Fruit fly (Drosophila melanogaster) whole organism, embryonic: ENCODE measurements around the gene Paris.

Experiments used
- B-H1 ChIP-seq: fragments of 200-800 bp; sonication (Bioruptor generic); IDR thresholded peaks from 3 replicates; pipeline ENCODE4 v1.3.6; 2022; ENCODE audit warnings: missing biosample characterization, missing genetic modification characterization
- C15 ChIP-seq: fragments of 200-800 bp; sonication (Bioruptor generic); IDR thresholded peaks from 3 replicates; pipeline ENCODE4 v1.3.6; 2022; ENCODE audit warnings: missing biosample characterization, missing genetic modification characterization
- CG10654 ChIP-seq: fragments of 200-800 bp; sonication (Bioruptor generic); optimal IDR thresholded peaks from 2 replicates; lab custom pipeline; 2016; ENCODE audit warnings: missing biosample characterization, missing genetic modification characterization
- CG12071 ChIP-seq: fragments of 200-800 bp; sonication (Bioruptor generic); optimal IDR thresholded peaks from 3 replicates; lab custom pipeline; 2018; ENCODE audit warnings: missing biosample characterization, mild to moderate bottlenecking, missing genetic modification characterization
- CG12744 ChIP-seq: fragments of 200-800 bp; sonication (Bioruptor generic); optimal IDR thresholded peaks from 2 replicates; lab custom pipeline; 2016; ENCODE audit warnings: missing biosample characterization, missing genetic modification characterization
- CG13424 ChIP-seq: fragments of 200-800 bp; sonication (Bioruptor generic); optimal IDR thresholded peaks from 2 replicates; lab custom pipeline; 2019; ENCODE audit warnings: missing biosample characterization, mild to moderate bottlenecking, missing genetic modification characterization, moderate library complexity
- CG14050 ChIP-seq: fragments of 200-800 bp; sonication (Bioruptor generic); IDR thresholded peaks from 3 replicates; pipeline ENCODE4 v1.3.6; 2022; ENCODE audit warnings: missing biosample characterization, missing genetic modification characterization
- CG14441 ChIP-seq: fragments of 200-800 bp; sonication (Bioruptor generic); IDR thresholded peaks from 2 replicates; pipeline ENCODE4 v1.3.6; 2022; ENCODE audit warnings: missing biosample characterization, missing genetic modification characterization
- CG14965 ChIP-seq: fragments of 200-800 bp; sonication (Bioruptor generic); optimal IDR thresholded peaks from 2 replicates; lab custom pipeline; 2016; ENCODE audit warnings: missing biosample characterization, missing genetic modification characterization, borderline replicate concordance
- CG1529 ChIP-seq: fragments of 200-800 bp; sonication (Bioruptor generic); optimal IDR thresholded peaks from 3 replicates; lab custom pipeline; 2018; ENCODE audit warnings: missing biosample characterization, missing genetic modification characterization
- CG16863 ChIP-seq: fragments of 200-800 bp; sonication (Bioruptor generic); optimal IDR thresholded peaks from 3 replicates; lab custom pipeline; 2016; ENCODE audit warnings: missing biosample characterization, missing genetic modification characterization
- CG17328 ChIP-seq: fragments of 200-800 bp; sonication (Bioruptor generic); IDR thresholded peaks from 2 replicates; pipeline ENCODE4 v1.3.6; 2022; ENCODE audit warnings: missing biosample characterization, missing genetic modification characterization
- CG17385 ChIP-seq: fragments of 200-800 bp; sonication (Bioruptor generic); optimal IDR thresholded peaks from 3 replicates; lab custom pipeline; 2018; ENCODE audit warnings: missing biosample characterization, mild to moderate bottlenecking, missing genetic modification characterization
- CG2120 ChIP-seq: fragments of 200-800 bp; sonication (Bioruptor generic); optimal IDR thresholded peaks from 3 replicates; lab custom pipeline; 2016; ENCODE audit warnings: missing biosample characterization, missing genetic modification characterization
- CG30431 ChIP-seq: fragments of 200-800 bp; sonication (Bioruptor generic); optimal IDR thresholded peaks from 2 replicates; lab custom pipeline; 2017; ENCODE audit warnings: missing biosample characterization, missing genetic modification characterization
- CG32767 ChIP-seq: fragments of 200-800 bp; sonication (Bioruptor generic); IDR thresholded peaks from 2 replicates; pipeline ENCODE4 v1.3.6; 2022; ENCODE audit warnings: missing biosample characterization, missing genetic modification characterization
- CG6254 ChIP-seq: fragments of 200-800 bp; sonication (Bioruptor generic); optimal IDR thresholded peaks from 3 replicates; lab custom pipeline; 2017; ENCODE audit warnings: mild to moderate bottlenecking, missing biosample characterization, missing genetic modification reagents, missing genetic modification characterization
- CG6765 ChIP-seq: fragments of 200-800 bp; sonication (Bioruptor generic); optimal IDR thresholded peaks from 3 replicates; lab custom pipeline; 2017; ENCODE audit warnings: missing biosample characterization, mild to moderate bottlenecking, missing genetic modification characterization
- CG7271 ChIP-seq: fragments of 200-800 bp; sonication (Bioruptor generic); optimal IDR thresholded peaks from 2 replicates; lab custom pipeline; 2018; ENCODE audit warnings: missing biosample characterization, mild to moderate bottlenecking, missing genetic modification characterization, moderate library complexity
- CG8388 ChIP-seq: fragments of 200-800 bp; sonication (Bioruptor generic); optimal IDR thresholded peaks from 2 replicates; lab custom pipeline; 2019; ENCODE audit warnings: missing biosample characterization, mild to moderate bottlenecking, missing genetic modification characterization, moderate library complexity
- CG8765 ChIP-seq: fragments of 200-800 bp; sonication (Bioruptor generic); IDR thresholded peaks from 2 replicates; pipeline ENCODE4 v1.3.6; 2022; ENCODE audit warnings: missing biosample characterization, missing genetic modification characterization
- D ChIP-seq, 2 experiments: fragments of 200-800 bp in 1 of 2; fragments of >200 bp in 1 of 2; sonication (Bioruptor generic) in 1 of 2; optimal IDR thresholded peaks; 2 replicates in 1 of 2; 3 replicates in 1 of 2; lab custom pipeline; 2017; ENCODE audit warnings: mild to moderate bottlenecking in 1 of 2, missing biosample characterization in 1 of 2, missing genetic modification characterization in 1 of 2, missing genetic modification reagents in 1 of 2
- Fer2 ChIP-seq: fragments of 200-800 bp; sonication (Bioruptor generic); optimal IDR thresholded peaks from 2 replicates; lab custom pipeline; 2018; ENCODE audit warnings: missing biosample characterization, mild to moderate bottlenecking, missing genetic modification characterization, moderate library complexity
- HmgZ ChIP-seq: fragments of 200-800 bp; sonication (Bioruptor generic); optimal IDR thresholded peaks from 2 replicates; lab custom pipeline; 2018; ENCODE audit warnings: missing biosample characterization, mild to moderate bottlenecking, missing genetic modification characterization
- Hr3 ChIP-seq: fragments of 200-800 bp; sonication (Bioruptor generic); optimal IDR thresholded peaks from 3 replicates; lab custom pipeline; 2016; ENCODE audit warnings: missing biosample characterization, missing genetic modification characterization
- Hsf ChIP-seq: fragments of 200-800 bp; sonication (Bioruptor generic); optimal IDR thresholded peaks from 3 replicates; lab custom pipeline; 2016; ENCODE audit warnings: missing biosample characterization, missing genetic modification characterization
- Kr ChIP-seq: fragments of 200-800 bp; sonication (Bioruptor generic); optimal IDR thresholded peaks from 2 replicates; lab custom pipeline; 2017; ENCODE audit warnings: missing biosample characterization, mild to moderate bottlenecking, missing genetic modification characterization
- Sry-δ ChIP-seq: fragments of 200-800 bp; sonication (Bioruptor generic); optimal IDR thresholded peaks from 2 replicates; lab custom pipeline; 2016; ENCODE audit warnings: missing biosample characterization, missing genetic modification characterization
- Ssrp ChIP-seq: fragments of 200-800 bp; sonication (Bioruptor generic); optimal IDR thresholded peaks from 2 replicates; lab custom pipeline; 2018; ENCODE audit warnings: missing biosample characterization, mild to moderate bottlenecking, missing genetic modification characterization, moderate library complexity
- TFAM ChIP-seq: fragments of 200-800 bp; sonication (Bioruptor generic); optimal IDR thresholded peaks from 2 replicates; lab custom pipeline; 2017; ENCODE audit warnings: missing biosample characterization, missing genetic modification characterization, inconsistent platforms
- amos ChIP-seq: fragments of 200-800 bp; sonication (Bioruptor generic); IDR thresholded peaks from 2 replicates; pipeline ENCODE4 v1.3.6; 2022; ENCODE audit warnings: missing biosample characterization, missing genetic modification characterization; ENCODE audit not compliant: partially characterized antibody
- bab2 ChIP-seq: fragments of 200-800 bp; sonication (Bioruptor generic); optimal IDR thresholded peaks from 2 replicates; lab custom pipeline; 2016; ENCODE audit warnings: missing biosample characterization, missing genetic modification characterization
- bbx ChIP-seq: fragments of 200-800 bp; sonication (Bioruptor generic); IDR thresholded peaks from 2 replicates; pipeline ENCODE4 v1.3.6; 2022; ENCODE audit warnings: missing biosample characterization, missing genetic modification characterization; ENCODE audit not compliant: partially characterized antibody
- ci ChIP-seq: fragments of 200-800 bp; sonication (Bioruptor generic); IDR thresholded peaks from 3 replicates; pipeline ENCODE4 v1.3.6; 2022; ENCODE audit warnings: missing biosample characterization, missing genetic modification characterization
- crol ChIP-seq: fragments of 200-800 bp; sonication (Bioruptor generic); IDR thresholded peaks from 2 replicates; pipeline ENCODE4 v1.3.6; 2022; ENCODE audit warnings: missing biosample characterization, missing genetic modification characterization
- dpn ChIP-seq, 2 experiments: fragments of 200-800 bp; sonication (Bioruptor generic); optimal IDR thresholded peaks; 3 replicates each; lab custom pipeline; 2016; ENCODE audit warnings: missing biosample characterization in 2 of 2, missing genetic modification characterization in 2 of 2
- esg ChIP-seq: fragments of 200-800 bp; sonication (Bioruptor generic); conservative IDR thresholded peaks from 2 replicates; pipeline ENCODE4 v1.3.6; 2022; ENCODE audit warnings: missing biosample characterization, missing genetic modification characterization
- fu2 ChIP-seq: fragments of 200-800 bp; sonication (Bioruptor generic); optimal IDR thresholded peaks from 2 replicates; lab custom pipeline; 2016; ENCODE audit warnings: missing biosample characterization, missing genetic modification characterization
- gro ChIP-seq: fragments of 200-800 bp; sonication (Bioruptor generic); optimal IDR thresholded peaks from 2 replicates; lab custom pipeline; 2016; ENCODE audit warnings: missing biosample characterization, missing genetic modification characterization
- ken ChIP-seq: fragments of 200-800 bp; sonication (Bioruptor generic); IDR thresholded peaks from 3 replicates; pipeline ENCODE4 v1.3.6; 2022; ENCODE audit warnings: missing biosample characterization, missing genetic modification characterization
- mirr ChIP-seq: fragments of 200-800 bp; sonication (Bioruptor generic); optimal IDR thresholded peaks from 3 replicates; lab custom pipeline; 2018; ENCODE audit warnings: missing biosample characterization, mild to moderate bottlenecking, missing genetic modification characterization
- mld ChIP-seq: fragments of 200-800 bp; sonication (Bioruptor generic); IDR thresholded peaks from 3 replicates; pipeline ENCODE4 v1.3.6; 2022; ENCODE audit warnings: missing biosample characterization, missing genetic modification characterization; ENCODE audit not compliant: partially characterized antibody
- nom ChIP-seq: fragments of 200-800 bp; sonication (Bioruptor generic); optimal IDR thresholded peaks from 2 replicates; lab custom pipeline; 2017; ENCODE audit warnings: missing biosample characterization, missing genetic modification characterization, mild to moderate bottlenecking, moderate library complexity, missing genetic modification reagents
- row ChIP-seq: fragments of 200-800 bp; sonication (Bioruptor generic); IDR thresholded peaks from 3 replicates; pipeline ENCODE4 v1.3.6; 2022; ENCODE audit warnings: missing biosample characterization, missing genetic modification characterization
- sc ChIP-seq, 3 experiments: fragments of >200 bp in 2 of 3; fragments of 200-800 bp in 1 of 3; sonication (Bioruptor generic) in 1 of 3; optimal IDR thresholded peaks; 2 replicates in 2 of 3; 3 replicates in 1 of 3; lab custom pipeline; 2017; ENCODE audit warnings: mild to moderate bottlenecking in 1 of 3, missing biosample characterization in 1 of 3, missing genetic modification characterization in 1 of 3, missing genetic modification reagents in 1 of 3
- shn ChIP-seq: fragments of 200-800 bp; sonication (Bioruptor generic); optimal IDR thresholded peaks from 3 replicates; lab custom pipeline; 2016; ENCODE audit warnings: missing biosample characterization, missing genetic modification characterization
- sna ChIP-seq: fragments of 200-800 bp; sonication (Bioruptor generic); IDR thresholded peaks from 2 replicates; pipeline ENCODE4 v1.3.6; 2022; ENCODE audit warnings: missing biosample characterization, missing genetic modification characterization; ENCODE audit not compliant: partially characterized antibody
- tll ChIP-seq, 2 experiments: fragments of 200-800 bp in 1 of 2; fragments of >200 bp in 1 of 2; sonication (Bioruptor generic) in 1 of 2; optimal IDR thresholded peaks; 2 replicates each; lab custom pipeline; 2017 to 2019; ENCODE audit warnings: missing biosample characterization in 2 of 2, missing genetic modification characterization in 2 of 2, mild to moderate bottlenecking in 1 of 2, moderate library complexity in 1 of 2
- unpg ChIP-seq: fragments of 200-800 bp; sonication (Bioruptor generic); optimal IDR thresholded peaks from 3 replicates; lab custom pipeline; 2018; ENCODE audit warnings: missing biosample characterization, mild to moderate bottlenecking, missing genetic modification characterization, moderate library complexity
- zen ChIP-seq: fragments of 200-800 bp; sonication (Bioruptor generic); optimal IDR thresholded peaks from 3 replicates; lab custom pipeline; 2018; ENCODE audit warnings: missing biosample characterization, mild to moderate bottlenecking, missing genetic modification characterization, moderate library complexity

Gene Paris

DNA sequence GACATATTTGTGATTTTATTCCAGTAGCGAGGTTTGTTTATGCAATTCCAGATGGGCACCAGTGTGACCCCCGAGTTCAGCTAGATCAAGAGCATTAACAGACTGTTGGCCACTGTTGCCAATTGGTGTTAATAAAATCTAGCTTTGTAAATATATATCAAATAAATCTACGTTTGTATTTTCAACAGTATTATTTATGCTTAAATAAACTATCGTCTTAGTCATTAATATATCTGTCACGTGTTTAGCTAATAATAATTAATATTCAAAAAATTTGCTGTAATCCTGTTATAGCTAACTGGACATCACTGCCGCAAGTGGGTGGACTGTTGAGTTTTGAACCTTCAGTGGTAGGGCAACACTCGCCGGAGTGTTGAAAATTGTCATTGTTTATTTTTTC lies 3.9 kb upstream of the Paris start, which contains the start of the genes mRpL27 and CG15435 (continued):
- no peak for TF ChIP-seq Ssrp (tag; lab: Kevin White, UChicago)
- TF ChIP-seq mirr (GFP tag; lab: Kevin White, UChicago), result no peak
- no peak for TF ChIP-seq CG10654 (GFP tag; lab: Kevin White, UChicago)
- no peak for TF ChIP-seq shn (GFP tag; lab: Kevin White, UChicago)
- no peak for TF ChIP-seq D (optimal IDR thresholded peaks at IDR 0.05; lab: Kevin White, UChicago)
- TF ChIP-seq D (GFP tag; optimal IDR thresholded peaks at IDR 0.05; lab: Kevin White, UChicago), result no peak
- TF ChIP-seq unpg (GFP tag; lab: Kevin White, UChicago), result peak; percentile 46
- TF ChIP-seq B-H1 (GFP tag; lab: Robert Waterston, UW), result no peak
- no peak for TF ChIP-seq CG12071 (GFP tag; lab: Kevin White, UChicago)
- no peak for TF ChIP-seq tll (GFP tag; optimal IDR thresholded peaks at IDR 0.05; lab: Kevin White, UChicago)
- no peak for TF ChIP-seq Sry-δ (GFP tag; lab: Kevin White, UChicago)
- no peak for TF ChIP-seq sna (GFP tag; lab: Robert Waterston, UW)
- TF ChIP-seq esg (GFP tag; lab: Robert Waterston, UW), result no peak
- no peak for TF ChIP-seq CG8765 (GFP tag; lab: Robert Waterston, UW)
- TF ChIP-seq CG17385, result peak; percentile 7
- no peak for TF ChIP-seq CG14965 (GFP tag; lab: Kevin White, UChicago)
- peak; percentile 68 for TF ChIP-seq CG2120
- no peak for TF ChIP-seq sc (optimal IDR thresholded peaks at IDR 0.05; lab: Kevin White, UChicago)
- peak; percentile 7 for TF ChIP-seq sc (GFP tag; optimal IDR thresholded peaks at IDR 0.05; lab: Kevin White, UChicago)
- peak; percentile 43; the same call in 1 of the 2 replicates for TF ChIP-seq amos
- TF ChIP-seq CG14050 (GFP tag; lab: Robert Waterston, UW), result no peak
- TF ChIP-seq CG6765 (GFP tag; lab: Kevin White, UChicago), result no peak
- no peak for TF ChIP-seq bab2 (GFP tag; lab: Kevin White, UChicago)
- no peak for TF ChIP-seq CG14441
- peak; percentile 58 for TF ChIP-seq CG13424 (tag; lab: Kevin White, UChicago)
- TF ChIP-seq Hr3, result peak; percentile 42
- peak; percentile 81 for TF ChIP-seq HmgZ (tag; lab: Kevin White, UChicago)
- no peak for TF ChIP-seq CG30431 (GFP tag; lab: Kevin White, UChicago)

DNA sequence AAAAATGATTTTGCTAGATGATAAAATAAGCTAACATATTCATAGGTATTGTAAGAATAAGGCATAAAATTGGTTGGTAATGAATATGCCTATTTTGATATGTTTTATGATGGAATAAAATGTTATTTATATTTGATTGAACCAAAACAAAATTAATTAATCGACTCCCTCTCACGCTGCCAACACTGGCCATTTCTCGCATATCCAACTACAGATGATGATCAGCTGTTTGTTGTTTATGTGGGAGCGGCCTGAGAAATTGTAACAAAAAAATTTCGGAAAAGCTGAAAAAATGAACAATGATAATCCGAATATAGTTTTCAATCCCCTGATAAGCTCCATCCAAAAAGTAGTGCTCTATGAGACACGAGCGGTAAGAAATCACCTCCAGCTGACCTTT lies 1.5 kb downstream of the Paris start, which contains the start of gene FIG4:
Gene FIG4, plus strand, starts transcription at position 229 of the 400 bp plus-strand sequence.
- TF ChIP-seq dpn (GFP tag; optimal IDR thresholded peaks at IDR 0.05; lab: Kevin White, UChicago) (no peak), mld (no peak), ci (no peak), CG8388 (no peak), TFAM (GFP tag; lab: Kevin White, UChicago) (no peak), row (GFP tag; lab: Robert Waterston, UW) (peak; percentile 76), CG7271 (tag; lab: Kevin White, UChicago) (no peak), fu2 (GFP tag; lab: Kevin White, UChicago) (no peak), CG16863 (GFP tag; lab: Kevin White, UChicago) (no peak), ken (no peak), gro (GFP tag; lab: Kevin White, UChicago) (no peak), bbx (GFP tag; lab: Robert Waterston, UW) (peak; percentile 65; the same call in 1 of the 2 replicates), crol (GFP tag; lab: Robert Waterston, UW) (no peak), zen (tag; lab: Kevin White, UChicago) (no peak), CG6254 (GFP tag; lab: Kevin White, UChicago) (peak; percentile 39), Hsf (GFP tag; lab: Kevin White, UChicago) (no peak), Kr (GFP tag; lab: Kevin White, UChicago) (no peak), nom (GFP tag; lab: Kevin White, UChicago) (no peak), Fer2 (tag; lab: Kevin White, UChicago) (no peak), amos (peak; percentile 57), CG1529 (GFP tag; lab: Kevin White, UChicago) (no peak), CG32767 (GFP tag; lab: Robert Waterston, UW) (no peak), C15 (GFP tag; lab: Robert Waterston, UW) (no peak), CG12744 (no peak), CG17328 (no peak)
